Worm (Caenorhabditis elegans) whole organism, L3 larva: ENCODE results near the gene nhr-192.

Experiments
- ama-1 ChIP-seq: fragments of 150-350 bp; optimal IDR thresholded peaks from 2 replicates; lab custom pipeline; 2018
- elt-1 ChIP-seq: fragments of 150-350 bp; optimal IDR thresholded peaks from 2 replicates; lab custom pipeline; 2014; ENCODE audit warnings: missing biosample characterization, missing genetic modification characterization
- lin-39 ChIP-seq: fragments of 150-350 bp; optimal IDR thresholded peaks from 2 replicates; lab custom pipeline; 2018; ENCODE audit warnings: missing biosample characterization, missing genetic modification reagents, missing genetic modification characterization

DNA sequence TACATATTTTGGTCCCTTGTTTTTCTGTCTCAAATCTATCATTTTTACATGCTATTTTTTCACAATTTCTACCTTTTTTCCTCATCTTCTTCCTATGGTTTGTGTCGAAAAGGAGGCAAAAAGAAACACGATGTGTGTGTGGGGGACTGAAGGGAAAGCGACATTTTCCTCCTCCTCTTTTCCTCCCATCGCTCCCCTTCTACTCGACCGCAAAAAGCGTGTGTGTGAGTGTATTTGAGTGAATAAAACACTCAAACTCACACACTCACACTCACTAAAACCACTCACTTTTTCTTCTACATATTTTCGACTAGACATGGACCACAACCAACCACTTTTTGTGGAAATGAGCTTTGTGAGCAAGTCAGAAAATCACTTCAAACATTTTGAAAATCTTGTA is 29.0 kb downstream of the nhr-192 start:
- TF ChIP-seq ama-1 (lab: Kevin White, UChicago) = no peak
- no peak for TF ChIP-seq elt-1 (tag; lab: Kevin White, UChicago)
- no peak for TF ChIP-seq lin-39 (tag; lab: Kevin White, UChicago)
